Worm (Caenorhabditis elegans): Measurements from ENCODE around the gene B0218.5.

The B0218.5 gene

DNA sequence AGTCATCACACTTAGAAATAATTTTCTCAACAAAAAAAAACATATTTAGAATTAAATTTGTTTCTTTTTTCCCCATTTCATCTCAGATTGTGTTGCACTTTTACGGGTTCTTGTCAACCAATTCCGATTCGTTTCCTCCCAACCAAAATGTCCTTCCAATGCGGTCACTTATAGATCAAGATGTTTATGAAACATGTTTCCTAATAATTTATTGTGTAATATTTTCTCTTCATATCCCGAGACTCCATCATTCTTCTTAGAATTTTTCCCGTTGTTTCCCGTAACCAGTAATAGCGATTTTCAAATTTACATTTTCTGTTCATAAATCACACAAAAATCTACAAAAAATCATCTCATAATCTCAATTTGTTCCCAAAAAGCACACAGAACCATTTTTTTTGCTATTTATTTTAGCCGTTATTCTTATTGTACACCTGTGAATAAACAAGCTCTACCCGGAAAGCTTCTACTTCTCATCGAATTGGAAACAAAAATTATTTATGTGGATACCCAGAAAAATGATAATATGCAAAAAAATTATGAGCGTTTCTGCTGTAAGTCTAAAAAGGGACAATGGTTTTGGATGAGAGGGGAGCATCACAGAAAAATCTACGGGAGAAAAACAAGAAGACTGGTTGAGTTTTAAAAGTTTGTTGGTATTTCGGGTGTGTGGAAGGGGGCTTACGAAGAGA, 31.5 kb upstream of the B0218.5 start:
- TF ChIP-seq nhr-85 (tag) (peak; percentile 15), efl-3 (GFP tag; optimal IDR thresholded peaks at IDR 0.05) (no peak)

DNA sequence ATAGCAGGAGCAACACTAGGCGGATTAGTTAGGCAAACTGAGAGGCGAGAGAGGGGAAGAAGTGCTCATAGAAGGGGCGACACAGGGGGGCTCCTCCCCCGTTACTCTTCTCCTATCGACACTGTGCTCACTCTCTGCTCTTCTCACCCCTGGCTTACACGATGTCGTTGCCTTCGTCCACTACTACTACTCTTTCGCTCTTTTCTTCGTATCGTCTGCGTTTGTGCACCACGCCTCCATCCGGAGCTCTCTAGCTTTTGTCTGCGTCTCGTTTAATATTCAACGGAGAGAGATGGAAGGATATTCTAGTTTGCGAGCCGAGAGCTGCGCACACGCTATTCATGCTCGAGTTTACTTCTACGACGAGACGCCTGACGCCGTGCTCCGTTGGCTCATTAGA, 26.3 kb upstream of the B0218.5 start:
- TF ChIP-seq fkh-10 (GFP tag; optimal IDR thresholded peaks at IDR 0.05) (peak; percentile 87), skn-1 (tag; optimal IDR thresholded peaks at IDR 0.05) (peak; percentile 42), nhr-12 (tag; optimal IDR thresholded peaks at IDR 0.05) (no peak), lin-35 (GFP tag; optimal IDR thresholded peaks at IDR 0.05) (peak in 1 of 2 experiments; percentile 31), C34B4.2 (tag; optimal IDR thresholded peaks at IDR 0.05) (no peak), ceh-82 (tag; optimal IDR thresholded peaks at IDR 0.05) (peak in 2 of 3 experiments; percentile 30 to 69), irx-1 (tag; optimal IDR thresholded peaks at IDR 0.05) (no peak), pqm-1 (tag; optimal IDR thresholded peaks at IDR 0.05) (no peak), sup-37 (GFP tag; optimal IDR thresholded peaks at IDR 0.05) (no peak), pax-3 (tag; optimal IDR thresholded peaks at IDR 0.05) (no peak), lin-39 (tag; optimal IDR thresholded peaks at IDR 0.05) (no peak), efl-1 (optimal IDR thresholded peaks at IDR 0.05) (peak; percentile 22 to 40), efl-1 (GFP tag; optimal IDR thresholded peaks at IDR 0.05 in 1 of 2) (no peak), jun-1 (tag; optimal IDR thresholded peaks at IDR 0.05) (peak; percentile 22), alr-1 (tag; optimal IDR thresholded peaks at IDR 0.05; ENCODE audit: borderline replicate concordance) (no peak), nhr-76 (tag; optimal IDR thresholded peaks at IDR 0.05) (no peak), nhr-237 (tag; optimal IDR thresholded peaks at IDR 0.05) (no peak), lir-3 (tag; optimal IDR thresholded peaks at IDR 0.05; ENCODE audit: poor library complexity) (no peak), fos-1 (tag; optimal IDR thresholded peaks at IDR 0.05) (no peak), zip-4 (GFP tag; optimal IDR thresholded peaks at IDR 0.05) (no peak), fkh-4 (tag; optimal IDR thresholded peaks at IDR 0.05; ENCODE audit: borderline replicate concordance) (no peak), xbp-1 (tag; optimal IDR thresholded peaks at IDR 0.05) (peak; percentile 20), nhr-47 (tag; optimal IDR thresholded peaks at IDR 0.05) (peak; percentile 64), blmp-1 (tag; optimal IDR thresholded peaks at IDR 0.05) (no peak), dpl-1 (GFP tag; optimal IDR thresholded peaks at IDR 0.05) (no peak), ces-1 (GFP tag; optimal IDR thresholded peaks at IDR 0.05) (no peak), mef-2 (tag; optimal IDR thresholded peaks at IDR 0.05) (no peak), ceh-90 (tag; optimal IDR thresholded peaks at IDR 0.05) (no peak), F16B12.6 (tag; optimal IDR thresholded peaks at IDR 0.05) (no peak), pag-3 (tag; optimal IDR thresholded peaks at IDR 0.05; ENCODE audit: borderline replicate concordance, insufficient read depth) (no peak), tbx-2 (tag; optimal IDR thresholded peaks at IDR 0.05) (peak; percentile 42), nhr-85 (tag) (no peak), grh-1 (GFP tag; IDR thresholded peaks at IDR 0.05) (no peak), nhr-84 (tag; optimal IDR thresholded peaks at IDR 0.05) (no peak), unc-86 (tag; optimal IDR thresholded peaks at IDR 0.05) (peak; percentile 59), sptf-1 (tag; optimal IDR thresholded peaks at IDR 0.05) (no peak), isw-1 (GFP tag; IDR thresholded peaks at IDR 0.05) (peak; percentile 45; the same call in 1 of the 2 replicates), aha-1 (tag; optimal IDR thresholded peaks at IDR 0.05) (no peak), sox-4 (tag; optimal IDR thresholded peaks at IDR 0.05) (peak; percentile 9), hlh-4 (tag; optimal IDR thresholded peaks at IDR 0.05) (no peak), ama-1 (optimal IDR thresholded peaks at IDR 0.05) (no peak), lin-13 (GFP tag; optimal IDR thresholded peaks at IDR 0.05) (no peak), mdl-1 (tag; optimal IDR thresholded peaks at IDR 0.05) (no peak), swsn-7 (tag; optimal IDR thresholded peaks at IDR 0.05) (peak; percentile 65), dsc-1 (tag; optimal IDR thresholded peaks at IDR 0.05) (peak; percentile 36), mep-1 (tag; optimal IDR thresholded peaks at IDR 0.05) (peak; percentile 46), C16A3.4 (tag; optimal IDR thresholded peaks at IDR 0.05) (no peak), unc-130 (tag; optimal IDR thresholded peaks at IDR 0.05) (no peak), lsy-2 (tag; optimal IDR thresholded peaks at IDR 0.05) (peak; percentile 9 to 35), unc-62 (GFP tag; optimal IDR thresholded peaks at IDR 0.05) (no peak)

All from whole organism, L1 larva.